Worm (Caenorhabditis elegans) whole organism, early embryonic: ENCODE results near the gene Y73B6BL.27.

Experiments
- B0310.2 ChIP-seq: sonication (generic microtip); optimal IDR thresholded peaks from 2 replicates; lab custom pipeline; 2016; ENCODE audit warnings: mild to moderate bottlenecking, missing genetic modification characterization, missing compliant biosample characterization
- F13C5.2 ChIP-seq: sonication (generic microtip); optimal IDR thresholded peaks from 2 replicates; lab custom pipeline; 2017; ENCODE audit warnings: mild to moderate bottlenecking, missing genetic modification characterization, inconsistent platforms, missing compliant biosample characterization
- ama-1 ChIP-seq: fragments of 150-350 bp; optimal IDR thresholded peaks from 2 replicates; lab custom pipeline; 2014
- ceh-36 ChIP-seq: sonication (generic microtip); optimal IDR thresholded peaks from 2 replicates; lab custom pipeline; 2016; ENCODE audit warnings: missing genetic modification characterization, inconsistent platforms, missing compliant biosample characterization
- ets-7 ChIP-seq: sonication (generic microtip); optimal IDR thresholded peaks from 2 replicates; lab custom pipeline; 2016; ENCODE audit warnings: missing genotype, missing genetic modification characterization, missing compliant biosample characterization
- flt-1 ChIP-seq: fragments of 200-800 bp; sonication (Bioruptor generic); IDR thresholded peaks from 2 replicates; pipeline ENCODE4 v1.3.6; 2022; ENCODE audit warnings: missing genetic modification characterization, missing compliant biosample characterization
- hmg-4 ChIP-seq: fragments of 200-800 bp; sonication (Bioruptor generic); optimal IDR thresholded peaks from 2 replicates; lab custom pipeline; 2018; ENCODE audit warnings: mild to moderate bottlenecking, missing genetic modification characterization, missing compliant biosample characterization
- hnd-1 ChIP-seq: sonication (generic microtip); optimal IDR thresholded peaks from 2 replicates; lab custom pipeline; 2016; ENCODE audit warnings: missing genetic modification characterization, missing compliant biosample characterization
- pes-1 ChIP-seq: fragments of 200-800 bp; sonication (Bioruptor generic); IDR thresholded peaks from 2 replicates; pipeline ENCODE4 v1.3.6; 2022; ENCODE audit warnings: missing genetic modification reagents, missing genetic modification characterization, missing compliant biosample characterization
- scrt-1 ChIP-seq: fragments of 200-800 bp; sonication (Bioruptor generic); IDR thresholded peaks from 2 replicates; pipeline ENCODE4 v1.3.6; 2022; ENCODE audit warnings: missing genetic modification characterization, missing compliant biosample characterization
- sea-1 ChIP-seq: fragments of 200-800 bp; sonication (Bioruptor generic); conservative IDR thresholded peaks from 2 replicates; pipeline ENCODE4 v1.3.6; 2022; ENCODE audit warnings: missing genetic modification characterization, missing compliant biosample characterization
- tbx-11 ChIP-seq: fragments of 200-800 bp; sonication (Bioruptor generic); IDR thresholded peaks from 2 replicates; pipeline ENCODE4 v1.3.6; 2022; ENCODE audit warnings: missing genetic modification characterization, missing compliant biosample characterization
- tbx-37 ChIP-seq: fragments of 200-800 bp; sonication (Bioruptor generic); conservative IDR thresholded peaks from 2 replicates; pipeline ENCODE4 v1.3.6; 2022; ENCODE audit warnings: missing genetic modification reagents, missing genetic modification characterization, missing compliant biosample characterization
- tra-4 ChIP-seq: sonication (generic microtip); optimal IDR thresholded peaks from 2 replicates; lab custom pipeline; 2017; ENCODE audit warnings: missing genetic modification characterization, missing compliant biosample characterization

ce11 chrIV:6464005-6464404, 9.0 kb downstream of the Y73B6BL.27 start, which contains the start of gene acr-25:
- TF ChIP-seq pes-1 (no peak), ceh-36 (tag; lab: Kevin White, UChicago) (no peak), scrt-1 (GFP tag; lab: Robert Waterston, UW) (no peak), ets-7 (tag; lab: Kevin White, UChicago) (no peak), hmg-4 (GFP tag; lab: Kevin White, UChicago) (no peak), flt-1 (GFP tag; lab: Robert Waterston, UW) (no peak), B0310.2 (tag; lab: Kevin White, UChicago) (no peak), tbx-37 (GFP tag; lab: Robert Waterston, UW) (no peak), tra-4 (tag; lab: Kevin White, UChicago) (no peak), ama-1 (lab: Kevin White, UChicago) (no peak), hnd-1 (tag; lab: Kevin White, UChicago) (no peak), F13C5.2 (no peak), sea-1 (GFP tag; lab: Robert Waterston, UW) (no peak), tbx-11 (GFP tag; lab: Robert Waterston, UW) (no peak)
